Fruit fly (Drosophila melanogaster) whole organism, prepupa: ENCODE measurements around the gene CG42784.

Source experiments
- Blimp-1 ChIP-seq: fragments of 200-800 bp; sonication (Bioruptor generic); optimal IDR thresholded peaks from 3 replicates; lab custom pipeline; 2017; ENCODE audit warnings: missing biosample characterization, missing genetic modification characterization, mild to moderate bottlenecking, moderate library complexity, missing genetic modification reagents
- CG10631 ChIP-seq: fragments of 200-800 bp; sonication (Bioruptor generic); optimal IDR thresholded peaks from 2 replicates; lab custom pipeline; 2016; ENCODE audit warnings: missing biosample characterization, missing genetic modification characterization
- CG10669 ChIP-seq: fragments of 200-800 bp; sonication (Bioruptor generic); optimal IDR thresholded peaks from 3 replicates; lab custom pipeline; 2018; ENCODE audit warnings: missing biosample characterization, mild to moderate bottlenecking, missing genetic modification characterization, moderate library complexity
- CG11294 ChIP-seq: fragments of 200-800 bp; sonication (Bioruptor generic); IDR thresholded peaks from 2 replicates; pipeline ENCODE4 v1.3.6; 2022; ENCODE audit warnings: missing biosample characterization, missing genetic modification characterization
- CG11762 ChIP-seq: fragments of 200-800 bp; sonication (Bioruptor generic); optimal IDR thresholded peaks from 3 replicates; lab custom pipeline; 2016; ENCODE audit warnings: missing biosample characterization, missing genetic modification characterization; ENCODE audit not compliant: insufficient read depth
- CG11902 ChIP-seq: fragments of 200-800 bp; sonication (Bioruptor generic); optimal IDR thresholded peaks from 3 replicates; lab custom pipeline; 2016; ENCODE audit warnings: missing biosample characterization, missing genetic modification characterization
- CG15336 ChIP-seq: fragments of 200-800 bp; sonication (Bioruptor generic); IDR thresholded peaks from 2 replicates; pipeline ENCODE4 v1.3.6; 2022; ENCODE audit warnings: missing biosample characterization, missing genetic modification characterization
- CG1621 ChIP-seq: fragments of 200-800 bp; sonication (Bioruptor generic); optimal IDR thresholded peaks from 3 replicates; lab custom pipeline; 2018; ENCODE audit warnings: missing biosample characterization, mild to moderate bottlenecking, missing genetic modification characterization
- CG3032 ChIP-seq: fragments of 200-800 bp; optimal IDR thresholded peaks from 2 replicates; lab custom pipeline; 2019; ENCODE audit warnings: missing biosample characterization, mild to moderate bottlenecking, missing genetic modification characterization, moderate library complexity
- CG31627 ChIP-seq: fragments of 200-800 bp; sonication (Bioruptor generic); optimal IDR thresholded peaks from 3 replicates; lab custom pipeline; 2016; ENCODE audit warnings: missing biosample characterization, missing genetic modification characterization
- CG32006 ChIP-seq: fragments of 200-800 bp; sonication (Bioruptor generic); optimal IDR thresholded peaks from 3 replicates; lab custom pipeline; 2017; ENCODE audit warnings: missing biosample characterization, mild to moderate bottlenecking, missing genetic modification characterization
- CG3919 ChIP-seq: fragments of 200-800 bp; sonication (Bioruptor generic); optimal IDR thresholded peaks from 3 replicates; lab custom pipeline; 2016; ENCODE audit warnings: missing biosample characterization, missing genetic modification characterization
- CG4318 ChIP-seq: fragments of 200-800 bp; sonication (Bioruptor generic); optimal IDR thresholded peaks from 3 replicates; lab custom pipeline; 2017; ENCODE audit warnings: missing biosample characterization, mild to moderate bottlenecking, missing genetic modification characterization
- CG6163 ChIP-seq: fragments of 200-800 bp; sonication (Bioruptor generic); IDR thresholded peaks from 3 replicates; pipeline ENCODE4 v1.3.6; 2022; ENCODE audit warnings: missing biosample characterization, missing genetic modification characterization
- CG6276 ChIP-seq: fragments of 200-800 bp; sonication (Bioruptor generic); optimal IDR thresholded peaks from 2 replicates; lab custom pipeline; 2017; ENCODE audit warnings: missing biosample characterization, mild to moderate bottlenecking, missing genetic modification characterization
- CG6792 ChIP-seq: fragments of 200-800 bp; sonication (Bioruptor generic); optimal IDR thresholded peaks from 3 replicates; lab custom pipeline; 2016; ENCODE audit warnings: missing biosample characterization, missing genetic modification characterization
- CG6808 ChIP-seq: fragments of 200-800 bp; sonication (Bioruptor generic); optimal IDR thresholded peaks from 3 replicates; lab custom pipeline; 2017; ENCODE audit warnings: missing biosample characterization, missing genetic modification characterization, mild to moderate bottlenecking, moderate library complexity, missing genetic modification reagents
- CG6854 ChIP-seq: fragments of 200-800 bp; sonication (Bioruptor generic); optimal IDR thresholded peaks from 2 replicates; lab custom pipeline; 2017; ENCODE audit warnings: missing biosample characterization, mild to moderate bottlenecking, missing genetic modification characterization
- CG7368 ChIP-seq: fragments of 200-800 bp; sonication (Bioruptor generic); optimal IDR thresholded peaks from 3 replicates; lab custom pipeline; 2016; ENCODE audit warnings: missing biosample characterization, missing genetic modification characterization
- CG8119 ChIP-seq: fragments of 200-800 bp; sonication (Bioruptor generic); IDR thresholded peaks from 3 replicates; pipeline ENCODE4 v1.3.6; 2022; ENCODE audit warnings: missing biosample characterization, missing genetic modification characterization
- CG8319 ChIP-seq: fragments of 200-800 bp; sonication (Bioruptor generic); optimal IDR thresholded peaks from 3 replicates; lab custom pipeline; 2016; ENCODE audit warnings: missing biosample characterization, missing genetic modification characterization
- CG8632 ChIP-seq: fragments of 200-800 bp; sonication (Bioruptor generic); optimal IDR thresholded peaks from 3 replicates; lab custom pipeline; 2016; ENCODE audit warnings: missing biosample characterization, missing genetic modification characterization
- CG9139 ChIP-seq: fragments of 200-800 bp; sonication (Bioruptor generic); optimal IDR thresholded peaks from 3 replicates; lab custom pipeline; 2017; ENCODE audit warnings: missing biosample characterization, mild to moderate bottlenecking, missing genetic modification characterization
- Eip78C ChIP-seq: fragments of 200-800 bp; sonication (Bioruptor generic); peaks from one replicate; lab custom pipeline; 2016; ENCODE audit warnings: missing biosample characterization, missing genetic modification characterization
- Eip93F ChIP-seq: fragments of 200-800 bp; sonication (Bioruptor generic); optimal IDR thresholded peaks from 2 replicates; lab custom pipeline; 2016; ENCODE audit warnings: missing biosample characterization, mild to moderate bottlenecking, missing genetic modification characterization
- Ets21C ChIP-seq: fragments of 200-800 bp; sonication (Bioruptor generic); optimal IDR thresholded peaks from 3 replicates; lab custom pipeline; 2016; ENCODE audit warnings: missing biosample characterization, missing genetic modification characterization
- Gug ChIP-seq: fragments of 200-800 bp; sonication (Bioruptor generic); IDR thresholded peaks from 2 replicates; pipeline ENCODE4 v1.3.6; 2022; ENCODE audit warnings: missing biosample characterization, missing genetic modification characterization
- Hr38 ChIP-seq: sonication (Bioruptor generic); optimal IDR thresholded peaks from 2 replicates; lab custom pipeline; 2016; ENCODE audit warnings: missing biosample characterization, missing genetic modification characterization
- Lpt ChIP-seq: fragments of 200-800 bp; sonication (Bioruptor generic); optimal IDR thresholded peaks from 3 replicates; lab custom pipeline; 2016; ENCODE audit warnings: missing biosample characterization, missing genetic modification characterization
- Met ChIP-seq: fragments of 200-800 bp; sonication (Bioruptor generic); optimal IDR thresholded peaks from 3 replicates; lab custom pipeline; 2016; ENCODE audit warnings: missing biosample characterization, missing genetic modification characterization
- OdsH ChIP-seq: fragments of 200-800 bp; sonication (Bioruptor generic); optimal IDR thresholded peaks from 3 replicates; lab custom pipeline; 2016; ENCODE audit warnings: missing biosample characterization, missing genetic modification characterization
- Smox ChIP-seq: fragments of 200-800 bp; sonication (Bioruptor generic); optimal IDR thresholded peaks from 3 replicates; lab custom pipeline; 2016; ENCODE audit warnings: missing biosample characterization, missing genetic modification characterization
- Sox102F ChIP-seq: fragments of 200-800 bp; sonication (Bioruptor generic); optimal IDR thresholded peaks from 2 replicates; lab custom pipeline; 2016; ENCODE audit warnings: missing biosample characterization, mild to moderate bottlenecking, missing genetic modification characterization
- Sox14 ChIP-seq: fragments of 200-800 bp; sonication (Bioruptor generic); optimal IDR thresholded peaks from 3 replicates; lab custom pipeline; 2016; ENCODE audit warnings: missing biosample characterization, missing genetic modification characterization
- Sox15 ChIP-seq: fragments of 200-800 bp; sonication (Bioruptor generic); optimal IDR thresholded peaks from 3 replicates; lab custom pipeline; 2016; ENCODE audit warnings: missing biosample characterization, missing genetic modification characterization
- acj6 ChIP-seq: fragments of 200-800 bp; sonication (Bioruptor generic); optimal IDR thresholded peaks from 3 replicates; lab custom pipeline; 2016; ENCODE audit warnings: missing biosample characterization, missing genetic modification characterization
- cyc ChIP-seq: fragments of 200-800 bp; sonication (Bioruptor generic); optimal IDR thresholded peaks from 3 replicates; lab custom pipeline; 2016; ENCODE audit warnings: missing biosample characterization, missing genetic modification characterization
- dac ChIP-seq: fragments of 200-800 bp; sonication (Bioruptor generic); optimal IDR thresholded peaks from 2 replicates; lab custom pipeline; 2017; ENCODE audit warnings: missing biosample characterization, mild to moderate bottlenecking, missing genetic modification characterization
- dsx ChIP-seq: fragments of 200-800 bp; optimal IDR thresholded peaks from 3 replicates; lab custom pipeline; 2019; ENCODE audit warnings: missing biosample characterization, mild to moderate bottlenecking, missing genetic modification characterization, moderate library complexity; ENCODE audit not compliant: poor library complexity, severe bottlenecking
- eg ChIP-seq: fragments of 200-800 bp; sonication (Bioruptor generic); IDR thresholded peaks from 3 replicates; pipeline ENCODE4 v1.3.6; 2022; ENCODE audit warnings: missing biosample characterization, missing genetic modification characterization
- esn ChIP-seq: fragments of 200-800 bp; sonication (Bioruptor generic); optimal IDR thresholded peaks from 2 replicates; lab custom pipeline; 2016; ENCODE audit warnings: missing biosample characterization, mild to moderate bottlenecking, missing genetic modification characterization, moderate library complexity
- fd59A ChIP-seq: fragments of 200-800 bp; sonication (Bioruptor generic); optimal IDR thresholded peaks from 2 replicates; lab custom pipeline; 2017; ENCODE audit warnings: missing biosample characterization, mild to moderate bottlenecking, missing genetic modification characterization, missing genetic modification reagents
- fd85E ChIP-seq: fragments of 200-800 bp; sonication (Bioruptor generic); optimal IDR thresholded peaks from 3 replicates; lab custom pipeline; 2016; ENCODE audit warnings: missing biosample characterization, missing genetic modification characterization
- lz ChIP-seq: fragments of 200-800 bp; sonication (Bioruptor generic); optimal IDR thresholded peaks from 3 replicates; lab custom pipeline; 2016; ENCODE audit warnings: missing biosample characterization, missing genetic modification characterization
- pdm3 ChIP-seq: fragments of 200-800 bp; sonication (Bioruptor generic); optimal IDR thresholded peaks from 3 replicates; lab custom pipeline; 2016; ENCODE audit warnings: missing biosample characterization, missing genetic modification characterization
- salr ChIP-seq, 2 experiments: fragments of 200-800 bp; sonication (Bioruptor generic); optimal IDR thresholded peaks; 3 replicates each; lab custom pipeline; 2016 to 2018; ENCODE audit warnings: missing biosample characterization in 2 of 2, missing genetic modification characterization in 2 of 2, mild to moderate bottlenecking in 1 of 2
- spab ChIP-seq: fragments of 200-800 bp; sonication (Bioruptor generic); optimal IDR thresholded peaks from 2 replicates; lab custom pipeline; 2017; ENCODE audit warnings: missing biosample characterization, mild to moderate bottlenecking, missing genetic modification characterization, missing genetic modification reagents
- ss ChIP-seq, 2 experiments: fragments of 200-800 bp; sonication (Bioruptor generic); optimal IDR thresholded peaks; 2 replicates in 1 of 2; 3 replicates in 1 of 2; lab custom pipeline; 2017 to 2018; ENCODE audit warnings: mild to moderate bottlenecking in 2 of 2, missing biosample characterization in 2 of 2, missing genetic modification characterization in 2 of 2, moderate library complexity in 1 of 2
- svp ChIP-seq: fragments of 200-800 bp; sonication (Bioruptor generic); peaks from one replicate; lab custom pipeline; 2016; ENCODE audit warnings: missing biosample characterization, missing genetic modification characterization
- vri ChIP-seq: fragments of 200-800 bp; sonication (Bioruptor generic); optimal IDR thresholded peaks from 3 replicates; lab custom pipeline; 2016; ENCODE audit warnings: missing biosample characterization, mild to moderate bottlenecking, missing genetic modification characterization

CG42784 gene

DNA sequence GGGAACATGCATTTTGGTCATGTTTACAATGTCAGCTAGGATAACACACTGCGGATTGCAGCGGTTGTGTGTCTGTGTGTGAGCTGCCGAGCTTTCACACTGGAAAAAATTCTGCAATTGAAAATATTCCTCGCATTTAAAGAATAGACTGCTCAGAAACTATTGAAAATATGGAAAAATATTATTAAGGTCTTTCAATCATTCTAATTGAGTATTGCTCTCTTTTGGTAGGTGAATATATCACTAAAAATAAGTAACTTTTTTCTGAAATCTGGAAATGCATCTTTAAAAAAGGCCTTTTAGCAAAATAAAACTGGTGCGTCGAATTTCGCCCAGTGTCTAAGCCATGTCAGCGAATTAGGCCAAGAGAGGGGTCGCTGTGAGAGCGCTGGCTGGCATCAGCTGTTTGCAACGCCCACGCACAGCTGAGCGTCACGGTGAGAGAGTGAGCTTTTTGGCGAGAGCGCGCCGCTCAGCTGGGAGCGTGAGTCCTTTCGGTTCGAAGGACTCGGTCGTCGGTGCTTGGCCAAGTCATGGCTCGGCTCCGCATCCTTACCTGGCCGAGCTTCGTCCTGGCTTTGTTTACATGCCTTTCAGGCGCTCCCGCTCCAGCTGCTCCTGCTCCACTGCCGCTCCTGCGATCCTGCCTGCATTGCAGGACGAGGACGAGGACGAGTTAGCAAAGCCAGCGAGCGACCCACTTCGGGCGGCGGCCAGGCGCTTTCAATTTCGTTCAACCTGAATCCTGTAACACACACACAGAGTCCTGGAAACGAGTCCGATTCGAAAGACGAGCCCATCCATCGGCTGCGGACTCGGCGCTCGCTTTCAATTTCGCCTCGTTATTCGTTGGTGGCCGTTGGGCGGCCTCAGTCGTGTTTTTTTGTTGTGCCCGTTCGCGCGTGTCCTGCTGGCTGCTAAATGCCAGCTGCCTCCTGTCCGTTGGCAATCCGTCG is 46.0 kb downstream of the CG42784 start, which contains the start of gene CG46308:
Gene CG46308, plus strand, starts transcription at position 864 of the 956 bp plus-strand sequence.
- TF ChIP-seq dac (GFP tag; lab: Kevin White, UChicago) (no peak), svp (GFP tag; lab: Kevin White, UChicago) (no peak), CG1621 (tag; lab: Kevin White, UChicago) (no peak), Sox14 (GFP tag; lab: Kevin White, UChicago) (peak; percentile 30), vri (GFP tag; lab: Kevin White, UChicago) (no peak), CG6792 (GFP tag; lab: Kevin White, UChicago) (peak; percentile 22), CG3032 (tag; lab: Kevin White, UChicago) (peak; percentile 55), Eip78C (GFP tag; lab: Kevin White, UChicago) (peak; percentile 85), CG6854 (no peak), ss (GFP tag; optimal IDR thresholded peaks at IDR 0.05; lab: Kevin White, UChicago) (peak in 1 of 2 experiments; percentile 57), fd59A (GFP tag; lab: Kevin White, UChicago) (no peak), CG8319 (GFP tag; lab: Kevin White, UChicago) (no peak), CG11762 (GFP tag; lab: Kevin White, UChicago) (no peak), CG6808 (peak; percentile 49), CG4318 (GFP tag; lab: Kevin White, UChicago) (peak; percentile 20), CG10669 (peak; percentile 57), eg (GFP tag; lab: Robert Waterston, UW) (no peak), CG31627 (GFP tag; lab: Kevin White, UChicago) (peak; percentile 19), Gug (GFP tag; lab: Robert Waterston, UW) (no peak), CG8632 (GFP tag; lab: Kevin White, UChicago) (peak; percentile 3), CG11902 (GFP tag; lab: Kevin White, UChicago) (peak; percentile 18), Blimp-1 (GFP tag; lab: Kevin White, UChicago) (no peak), Smox (GFP tag; lab: Kevin White, UChicago) (peak; percentile 29), OdsH (GFP tag; lab: Kevin White, UChicago) (peak; percentile 48), CG9139 (GFP tag; lab: Kevin White, UChicago) (no peak), lz (GFP tag; lab: Kevin White, UChicago) (peak; percentile 41), esn (no peak), CG7368 (GFP tag; lab: Kevin White, UChicago) (no peak), salr (GFP tag; optimal IDR thresholded peaks at IDR 0.05; lab: Kevin White, UChicago) (no peak), CG11294 (GFP tag; lab: Robert Waterston, UW) (no peak), acj6 (GFP tag; lab: Kevin White, UChicago) (peak; percentile 49), CG8119 (0 out of 3 replicates have a peak, but pooled peaks have one; percentile 37), CG6276 (peak; percentile 26), Hr38 (GFP tag; lab: Kevin White, UChicago) (no peak), Sox102F (GFP tag; lab: Kevin White, UChicago) (peak; percentile 41), spab (GFP tag; lab: Kevin White, UChicago) (peak; percentile 47), Met (peak; percentile 36), cyc (GFP tag; lab: Kevin White, UChicago) (peak; percentile 42), pdm3 (peak; percentile 43), Ets21C (GFP tag; lab: Kevin White, UChicago) (no peak), CG15336 (GFP tag; lab: Robert Waterston, UW) (no peak), CG10631 (peak; percentile 38), dsx (peak; percentile 49), CG6163 (GFP tag; lab: Robert Waterston, UW) (no peak), Sox15 (GFP tag; lab: Kevin White, UChicago) (peak; percentile 13), fd85E (GFP tag; lab: Kevin White, UChicago) (no peak), Eip93F (GFP tag; lab: Kevin White, UChicago) (no peak), CG3919 (peak; percentile 45), CG32006 (GFP tag; lab: Kevin White, UChicago) (peak; percentile 61), Lpt (GFP tag; lab: Kevin White, UChicago) (no peak)
